Worm (Caenorhabditis elegans): ENCODE results near the gene ceh-37.

ce11 chrX:14179488-14179887 lies 28.3 kb downstream of the ceh-37 start:
- TF ChIP-seq him-1 (tag; optimal IDR thresholded peaks at IDR 0.05) (no peak), W03F9.2 (tag; optimal IDR thresholded peaks at IDR 0.05) (no peak), dao-5 (tag; optimal IDR thresholded peaks at IDR 0.05) (no peak)
